Worm (Caenorhabditis elegans) whole organism, mixed stage, embryonic: ENCODE measurements around the gene wbp-11.

ENCODE experiments used
- M03D4.4 ChIP-seq: sonication (generic microtip); optimal IDR thresholded peaks from 2 replicates; lab custom pipeline; 2017; ENCODE audit warnings: mild to moderate bottlenecking, missing genetic modification characterization, missing compliant biosample characterization
- bed-3 ChIP-seq: fragments of 200-800 bp; sonication (Bioruptor generic); optimal IDR thresholded peaks from 3 replicates; lab custom pipeline; 2018; ENCODE audit warnings: mild to moderate bottlenecking, missing genetic modification characterization, moderate library complexity, missing compliant biosample characterization
- blmp-1 ChIP-seq: fragments of 150-350 bp; optimal IDR thresholded peaks from 2 replicates; lab custom pipeline; 2014; ENCODE audit warnings: missing biosample characterization, missing genetic modification characterization
- ceh-39 ChIP-seq: fragments of 150-350 bp; optimal IDR thresholded peaks from 2 replicates; lab custom pipeline; 2014; ENCODE audit warnings: missing biosample characterization, missing genetic modification characterization
- ceh-83 ChIP-seq: fragments of 200-800 bp; sonication (Bioruptor generic); optimal IDR thresholded peaks from 2 replicates; lab custom pipeline; 2018; ENCODE audit warnings: mild to moderate bottlenecking, missing genetic modification characterization, missing compliant biosample characterization
- ces-1 ChIP-seq: fragments of 150-350 bp; optimal IDR thresholded peaks from 2 replicates; lab custom pipeline; 2014; ENCODE audit warnings: missing biosample characterization, missing genetic modification reagents, missing genetic modification characterization
- cnd-1 ChIP-seq: fragments of 200-800 bp; sonication (Bioruptor generic); optimal IDR thresholded peaks from 2 replicates; lab custom pipeline; 2018; ENCODE audit warnings: mild to moderate bottlenecking, missing genetic modification characterization, missing compliant biosample characterization
- drap-1 ChIP-seq: fragments of 200-800 bp; sonication (Bioruptor generic); optimal IDR thresholded peaks from 3 replicates; lab custom pipeline; 2018; ENCODE audit warnings: mild to moderate bottlenecking, missing genetic modification characterization, missing compliant biosample characterization
- elt-1 ChIP-seq: sonication (generic microtip); optimal IDR thresholded peaks from 2 replicates; lab custom pipeline; 2017; ENCODE audit warnings: missing genetic modification characterization, mild to moderate bottlenecking, missing compliant biosample characterization, antibody characterized with exemption, moderate library complexity, borderline replicate concordance; ENCODE audit not compliant: insufficient read depth
- elt-3 ChIP-seq: fragments of 150-350 bp; optimal IDR thresholded peaks from 2 replicates; lab custom pipeline; 2014; ENCODE audit warnings: missing biosample characterization, missing genetic modification characterization
- ham-2 ChIP-seq: fragments of 200-800 bp; sonication (Bioruptor generic); optimal IDR thresholded peaks from 2 replicates; lab custom pipeline; 2018; ENCODE audit warnings: mild to moderate bottlenecking, missing genetic modification characterization, missing compliant biosample characterization
- lin-13 ChIP-seq: fragments of 150-350 bp; optimal IDR thresholded peaks from 2 replicates; lab custom pipeline; 2014; ENCODE audit warnings: missing biosample characterization, missing genetic modification characterization
- lin-32 ChIP-seq: fragments of 200-800 bp; sonication (Bioruptor generic); optimal IDR thresholded peaks from 2 replicates; lab custom pipeline; 2018; ENCODE audit warnings: mild to moderate bottlenecking, missing genetic modification characterization, missing compliant biosample characterization
- lsy-2 ChIP-seq: fragments of 150-350 bp; optimal IDR thresholded peaks from 2 replicates; lab custom pipeline; 2014; ENCODE audit warnings: missing biosample characterization, missing genetic modification characterization
- mab-5 ChIP-seq: fragments of 150-350 bp; optimal IDR thresholded peaks from 2 replicates; lab custom pipeline; 2014; ENCODE audit warnings: missing biosample characterization, missing genetic modification characterization
- mep-1 ChIP-seq: fragments of 150-350 bp; optimal IDR thresholded peaks from 2 replicates; lab custom pipeline; 2017; ENCODE audit warnings: missing biosample characterization, missing genetic modification reagents, missing genetic modification characterization, inconsistent platforms
- mls-2 ChIP-seq: sonication (generic microtip); optimal IDR thresholded peaks from 2 replicates; lab custom pipeline; 2016; ENCODE audit warnings: mild to moderate bottlenecking, missing genetic modification characterization, moderate library complexity, missing compliant biosample characterization
- nhr-12 ChIP-seq: fragments of 150-350 bp; optimal IDR thresholded peaks from 2 replicates; lab custom pipeline; 2014; ENCODE audit warnings: missing biosample characterization, missing genetic modification characterization
- nhr-237 ChIP-seq: fragments of 150-350 bp; optimal IDR thresholded peaks from 2 replicates; lab custom pipeline; 2014; ENCODE audit warnings: missing biosample characterization, missing genetic modification characterization
- nhr-76 ChIP-seq: sonication (generic microtip); optimal IDR thresholded peaks from 2 replicates; lab custom pipeline; 2017; ENCODE audit warnings: missing biosample characterization, missing genetic modification characterization
- pha-4 ChIP-seq: fragments of 150-350 bp; optimal IDR thresholded peaks from 2 replicates; lab custom pipeline; 2018; ENCODE audit warnings: missing biosample characterization, missing genetic modification reagents, missing genetic modification characterization
- snpc-4 ChIP-seq: fragments of 150-350 bp; optimal IDR thresholded peaks from 2 replicates; lab custom pipeline; 2014; ENCODE audit warnings: missing biosample characterization, missing genetic modification characterization
- sptf-1 ChIP-seq: sonication (generic microtip); optimal IDR thresholded peaks from 2 replicates; lab custom pipeline; 2017; ENCODE audit warnings: mild to moderate bottlenecking, missing genetic modification characterization, moderate library complexity, missing compliant biosample characterization
- tbx-8 ChIP-seq: fragments of 200-800 bp; sonication (Bioruptor generic); optimal IDR thresholded peaks from 2 replicates; lab custom pipeline; 2018; ENCODE audit warnings: mild to moderate bottlenecking, missing genetic modification characterization, moderate library complexity, missing compliant biosample characterization
- unc-120 ChIP-seq: sonication (generic microtip); optimal IDR thresholded peaks from 2 replicates; lab custom pipeline; 2017; ENCODE audit warnings: missing genetic modification characterization, missing compliant biosample characterization; ENCODE audit not compliant: poor library complexity, severe bottlenecking
- unc-39 ChIP-seq: fragments of 150-350 bp; optimal IDR thresholded peaks from 2 replicates; lab custom pipeline; 2014; ENCODE audit warnings: missing biosample characterization, missing genetic modification characterization
- unc-62 ChIP-seq: fragments of 150-350 bp; optimal IDR thresholded peaks from 2 replicates; lab custom pipeline; 2014; ENCODE audit warnings: missing biosample characterization, missing genetic modification reagents, missing genetic modification characterization
- ztf-11 ChIP-seq: fragments of 150-350 bp; optimal IDR thresholded peaks from 2 replicates; lab custom pipeline; 2014; ENCODE audit warnings: missing biosample characterization, missing genetic modification characterization

wbp-11 gene

ce11 chrII:10172436-10172973 lies at the start of gene wbp-11:
Gene wbp-11, plus strand, starts transcription at chrII:10172923.
- TF ChIP-seq cnd-1 (tag; lab: Kevin White, UChicago), result no peak
- peak; percentile 2 for TF ChIP-seq lsy-2 (tag; lab: Kevin White, UChicago)
- no peak for TF ChIP-seq snpc-4 (tag; lab: Kevin White, UChicago)
- TF ChIP-seq mep-1 (tag; lab: Kevin White, UChicago), result peak; percentile 63
- TF ChIP-seq ceh-83 (GFP tag; lab: Kevin White, UChicago), result no peak

- TF ChIP-seq bed-3 (no peak), nhr-237 (no peak)
- TF ChIP-seq, all 35 proteins: peak for 0
Observed at ce11 chrII:10127389-10127788, 45.3 kb upstream of the wbp-11 start, which contains the start of gene F27E5.8. Gene F27E5.8, minus strand, starts transcription at chrII:10127489.

- no peak for TF ChIP-seq M03D4.4 (tag; lab: Kevin White, UChicago)
- no peak for TF ChIP-seq ham-2
- TF ChIP-seq mab-5, result no peak
- TF ChIP-seq tbx-8 (GFP tag; lab: Kevin White, UChicago), result no peak
Observed at ce11 chrII:10131760-10132159, 41.0 kb upstream of the wbp-11 start, which contains the start of gene F27E5.5. Gene F27E5.5, minus strand, starts transcription at chrII:10131860.

ce11 chrII:10132818-10133217 lies 39.9 kb upstream of the wbp-11 start:
- TF ChIP-seq lin-13 (tag; lab: Kevin White, UChicago) (no peak), lin-32 (GFP tag; lab: Kevin White, UChicago) (no peak)
- TF ChIP-seq, all 35 proteins: peak for 0

ce11 chrII:10134285-10134995 lies 38.3 kb upstream of the wbp-11 start, which contains the start of gene F27E5.9:
Gene F27E5.9, plus strand, starts transcription at chrII:10134945.
- TF ChIP-seq ces-1 (GFP tag; lab: Kevin White, UChicago) (no peak), mls-2 (tag; lab: Kevin White, UChicago) (no peak), lin-13 (tag; lab: Kevin White, UChicago) (no peak)

- TF ChIP-seq drap-1 (GFP tag; lab: Kevin White, UChicago), result no peak
- TF ChIP-seq pha-4 (tag; lab: Kevin White, UChicago), result peak; percentile 69
- TF ChIP-seq nhr-237, result peak; percentile 11
Observed at ce11 chrII:10136771-10137170, 36.0 kb upstream of the wbp-11 start.

ce11 chrII:10137358-10137757 lies 35.4 kb upstream of the wbp-11 start, which contains the start of gene phg-1:
Gene phg-1, plus strand, starts transcription at chrII:10137658.
- TF ChIP-seq nhr-237, result no peak
- no peak for TF ChIP-seq bed-3
- no peak for TF ChIP-seq mab-5
- TF ChIP-seq unc-62 (GFP tag; lab: Kevin White, UChicago), result no peak
- TF ChIP-seq ceh-83 (GFP tag; lab: Kevin White, UChicago), result no peak
- no peak for TF ChIP-seq ceh-39 (tag; lab: Kevin White, UChicago)
- TF ChIP-seq mls-2 (tag; lab: Kevin White, UChicago), result no peak
- TF ChIP-seq snpc-4 (tag; lab: Kevin White, UChicago), result no peak
- no peak for TF ChIP-seq pha-4 (tag; lab: Kevin White, UChicago)
- TF ChIP-seq sptf-1 (tag; lab: Kevin White, UChicago), result no peak
- TF ChIP-seq elt-3, result no peak
- TF ChIP-seq nhr-76 (tag; lab: Kevin White, UChicago), result no peak
- TF ChIP-seq unc-39, result no peak
- TF ChIP-seq, all 35 proteins: peak for 0

- TF ChIP-seq blmp-1 (no peak), drap-1 (GFP tag; lab: Kevin White, UChicago) (no peak), nhr-12 (no peak), snpc-4 (tag; lab: Kevin White, UChicago) (no peak), unc-120 (tag; lab: Kevin White, UChicago) (no peak), mab-5 (no peak), ztf-11 (tag; lab: Kevin White, UChicago) (no peak), ceh-39 (tag; lab: Kevin White, UChicago) (no peak), ces-1 (GFP tag; lab: Kevin White, UChicago) (no peak), cnd-1 (tag; lab: Kevin White, UChicago) (no peak), ham-2 (no peak), elt-3 (no peak), lin-32 (GFP tag; lab: Kevin White, UChicago) (no peak), bed-3 (no peak), elt-1 (tag; lab: Kevin White, UChicago) (no peak), mls-2 (tag; lab: Kevin White, UChicago) (no peak)
Observed at ce11 chrII:10139177-10139640, 33.5 kb upstream of the wbp-11 start, which contains the start of gene asah-2. Gene asah-2, plus strand, starts transcription at chrII:10139590.
